Fruit fly (Drosophila melanogaster) whole organism, wandering third instar larva: ENCODE data around the gene UBL3.

Experiments used
- Abd-B ChIP-seq: fragments of >200 bp; optimal IDR thresholded peaks from 2 replicates; lab custom pipeline; 2017; ENCODE audit warnings: missing biosample characterization, missing genetic modification characterization
- Hr83 ChIP-seq: fragments of 200-300 bp; sonication (Bioruptor generic); optimal IDR thresholded peaks from 2 replicates; lab custom pipeline; 2016; ENCODE audit warnings: missing biosample characterization, mild to moderate bottlenecking, missing genetic modification characterization, moderate library complexity; ENCODE audit not compliant: poor library complexity, severe bottlenecking
- OdsH ChIP-seq: fragments of 200-800 bp; sonication (Bioruptor generic); optimal IDR thresholded peaks from 2 replicates; lab custom pipeline; 2016; ENCODE audit warnings: missing biosample characterization, mild to moderate bottlenecking, missing genetic modification characterization
- dsf ChIP-seq: sonication (Bioruptor generic); optimal IDR thresholded peaks from 2 replicates; lab custom pipeline; 2016; ENCODE audit warnings: missing biosample characterization, missing genetic modification characterization, borderline replicate concordance
- fru ChIP-seq: fragments of 200-800 bp; sonication (Bioruptor generic); optimal IDR thresholded peaks from 3 replicates; lab custom pipeline; 2016; ENCODE audit warnings: missing biosample characterization, mild to moderate bottlenecking, missing genetic modification characterization
- h ChIP-seq: fragments of 200-800 bp; sonication (Bioruptor generic); optimal IDR thresholded peaks from 3 replicates; lab custom pipeline; 2016; ENCODE audit warnings: missing biosample characterization, mild to moderate bottlenecking, missing genetic modification characterization
- psq ChIP-seq: fragments of 200-800 bp; sonication (Bioruptor generic); optimal IDR thresholded peaks from 3 replicates; lab custom pipeline; 2017; ENCODE audit warnings: missing biosample characterization, mild to moderate bottlenecking, missing genetic modification characterization, moderate library complexity

- TF ChIP-seq Abd-B (GFP tag; lab: Kevin White, UChicago) (no peak), dsf (GFP tag; lab: Kevin White, UChicago) (no peak), OdsH (GFP tag; lab: Kevin White, UChicago) (no peak), psq (no peak), h (GFP tag; lab: Kevin White, UChicago) (no peak), fru (no peak), Hr83 (GFP tag; lab: Kevin White, UChicago) (no peak)
Measured at dm6 chrX:15840003-15840402, 13.0 kb downstream of the UBL3 start.
